Fruit fly (Drosophila melanogaster) whole organism, embryonic: Measurements from ENCODE around the gene Doa.

Experiments used
- CG13894 ChIP-seq: fragments of 200-800 bp; sonication (Bioruptor generic); optimal IDR thresholded peaks from 3 replicates; lab custom pipeline; 2018; ENCODE audit warnings: missing biosample characterization, mild to moderate bottlenecking, missing genetic modification characterization, moderate library complexity
- Deaf1 ChIP-seq: fragments of 200-800 bp; optimal IDR thresholded peaks from 3 replicates; lab custom pipeline; 2019; ENCODE audit warnings: missing biosample characterization, mild to moderate bottlenecking, missing genetic modification characterization, moderate library complexity
- Nf-YC ChIP-seq: fragments of 200-800 bp; optimal IDR thresholded peaks from 3 replicates; lab custom pipeline; 2019; ENCODE audit warnings: missing biosample characterization, mild to moderate bottlenecking, missing genetic modification characterization, moderate library complexity
- Trl ChIP-seq, 3 experiments: fragments of >200 bp in 2 of 3; fragments of 200-800 bp in 1 of 3; sonication (Bioruptor generic) in 1 of 3; optimal IDR thresholded peaks; 2 replicates in 1 of 3; 3 replicates in 2 of 3; lab custom pipeline; 2016 to 2017; ENCODE audit warnings: missing biosample characterization in 1 of 3, missing genetic modification characterization in 1 of 3
- abd-A ChIP-seq: fragments of 200-800 bp; sonication (Bioruptor generic); optimal IDR thresholded peaks from 3 replicates; lab custom pipeline; 2019; ENCODE audit warnings: missing biosample characterization, mild to moderate bottlenecking, missing genetic modification characterization, moderate library complexity
- sim ChIP-seq: fragments of 200-800 bp; sonication (Bioruptor generic); IDR thresholded peaks from 2 replicates; pipeline ENCODE4 v1.3.6; 2022; ENCODE audit warnings: missing biosample characterization, missing genetic modification characterization

Gene Doa

dm6 chr3R:28970266-28970665, 82.4 kb downstream of the Doa start, which contains the start of gene DIP-gamma:
DIP-gamma (minus strand) TSS chr3R:28970372.
- TF ChIP-seq Deaf1 (tag; lab: Kevin White, UChicago) (peak; percentile 98), abd-A (peak; percentile 49), sim (GFP tag; lab: Robert Waterston, UW) (no peak), Nf-YC (tag; lab: Kevin White, UChicago) (peak; percentile 18), CG13894 (peak; percentile 24), Trl (optimal IDR thresholded peaks at IDR 0.05; lab: Kevin White, UChicago) (peak in 1 of 2 experiments; percentile 33), Trl (GFP tag; optimal IDR thresholded peaks at IDR 0.05; lab: Kevin White, UChicago) (no peak)
